Fruit fly (Drosophila melanogaster): Measurements from ENCODE around the gene CG6908.
A peak's percentile ranks its signal among the peaks of the same experiment; 100 is the strongest.

DNA sequence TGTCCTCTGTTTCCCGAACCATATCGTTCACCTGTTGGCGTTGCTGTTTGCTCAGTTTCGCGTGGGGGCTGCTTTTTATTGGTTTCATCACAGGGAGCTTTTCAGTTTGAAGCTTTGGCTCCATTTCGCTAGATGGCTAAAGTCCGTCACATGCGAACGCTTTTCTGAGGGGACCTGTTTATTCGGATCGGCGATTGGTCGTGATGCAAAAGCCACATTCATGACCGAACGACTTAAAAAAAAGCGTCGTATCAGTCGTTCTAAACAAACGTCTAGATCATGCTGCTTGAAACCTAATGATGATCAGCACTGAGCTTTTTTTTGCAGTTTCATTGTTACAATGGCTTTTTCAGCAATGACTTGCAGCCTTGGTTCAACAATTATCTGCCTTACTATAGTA, at the start of gene CG6908:
- TF ChIP-seq bab1 (GFP tag; optimal IDR thresholded peaks at IDR 0.05): no peak
- no peak for TF ChIP-seq Hr96 (GFP tag; optimal IDR thresholded peaks at IDR 0.05)
- TF ChIP-seq tj (GFP tag; optimal IDR thresholded peaks at IDR 0.05): no peak
- no peak for TF ChIP-seq CG5204 (GFP tag; optimal IDR thresholded peaks at IDR 0.05)
- peak; percentile 33 for TF ChIP-seq kay (GFP tag; ENCODE audit: borderline replicate concordance)
- TF ChIP-seq cnc (optimal IDR thresholded peaks at IDR 0.05): peak; percentile 88 to 99
- TF ChIP-seq toe (GFP tag; optimal IDR thresholded peaks at IDR 0.05): no peak
- peak; percentile 86 for TF ChIP-seq cic (GFP tag; optimal IDR thresholded peaks at IDR 0.05)
- peak; percentile 42 for TF ChIP-seq CG33017 (tag; optimal IDR thresholded peaks at IDR 0.05)
- TF ChIP-seq CG12768 (GFP tag; optimal IDR thresholded peaks at IDR 0.05): peak; percentile 52
